Fruit fly (Drosophila melanogaster) whole organism, embryonic: ENCODE measurements around the gene CG15011.
A peak's percentile ranks its signal among the peaks of the same experiment; 100 is the strongest.

Source experiments
- Adf1 ChIP-seq: fragments of 200-800 bp; sonication (Bioruptor generic); IDR thresholded peaks from 2 replicates; pipeline ENCODE4 v1.3.6; 2022; ENCODE audit warnings: missing biosample characterization, missing genetic modification characterization
- CG11504 ChIP-seq: fragments of 200-800 bp; sonication (Bioruptor generic); optimal IDR thresholded peaks from 3 replicates; lab custom pipeline; 2019; ENCODE audit warnings: missing biosample characterization, mild to moderate bottlenecking, missing genetic modification characterization, moderate library complexity
- CG12744 ChIP-seq: fragments of 200-800 bp; sonication (Bioruptor generic); optimal IDR thresholded peaks from 2 replicates; lab custom pipeline; 2016; ENCODE audit warnings: missing biosample characterization, missing genetic modification characterization
- CG13123 ChIP-seq: fragments of 200-800 bp; sonication (Bioruptor generic); optimal IDR thresholded peaks from 2 replicates; lab custom pipeline; 2016; ENCODE audit warnings: missing biosample characterization, missing genetic modification characterization
- CG14050 ChIP-seq: fragments of 200-800 bp; sonication (Bioruptor generic); IDR thresholded peaks from 3 replicates; pipeline ENCODE4 v1.3.6; 2022; ENCODE audit warnings: missing biosample characterization, missing genetic modification characterization
- CG15479 ChIP-seq: fragments of 200-800 bp; sonication (Bioruptor generic); optimal IDR thresholded peaks from 3 replicates; lab custom pipeline; 2019; ENCODE audit warnings: missing biosample characterization, mild to moderate bottlenecking, missing genetic modification characterization, moderate library complexity
- CG1647 ChIP-seq: fragments of 200-800 bp; sonication (Bioruptor generic); optimal IDR thresholded peaks from 3 replicates; lab custom pipeline; 2016; ENCODE audit warnings: missing biosample characterization, missing genetic modification characterization
- CG16779 ChIP-seq: fragments of 200-800 bp; sonication (Bioruptor generic); IDR thresholded peaks from 2 replicates; pipeline ENCODE4 v1.3.6; 2022; ENCODE audit warnings: missing biosample characterization, missing genetic modification characterization
- CG17328 ChIP-seq: fragments of 200-800 bp; sonication (Bioruptor generic); IDR thresholded peaks from 2 replicates; pipeline ENCODE4 v1.3.6; 2022; ENCODE audit warnings: missing biosample characterization, missing genetic modification characterization
- CG17568 ChIP-seq: fragments of 200-800 bp; sonication (Bioruptor generic); optimal IDR thresholded peaks from 2 replicates; lab custom pipeline; 2018; ENCODE audit warnings: missing biosample characterization, mild to moderate bottlenecking, missing genetic modification characterization, moderate library complexity
- CG18599 ChIP-seq: fragments of 200-800 bp; sonication (Bioruptor generic); optimal IDR thresholded peaks from 3 replicates; lab custom pipeline; 2017; ENCODE audit warnings: missing biosample characterization, missing genetic modification characterization, mild to moderate bottlenecking, moderate library complexity, missing genetic modification reagents
- CG2202 ChIP-seq: fragments of 200-800 bp; sonication (Bioruptor generic); optimal IDR thresholded peaks from 2 replicates; lab custom pipeline; 2018; ENCODE audit warnings: missing biosample characterization, mild to moderate bottlenecking, missing genetic modification characterization
- CG3163 ChIP-seq: fragments of 200-800 bp; sonication (Bioruptor generic); optimal IDR thresholded peaks from 3 replicates; lab custom pipeline; 2016; ENCODE audit warnings: missing biosample characterization, missing genetic modification characterization
- CG33213 ChIP-seq: fragments of 200-800 bp; sonication (Bioruptor generic); optimal IDR thresholded peaks from 3 replicates; lab custom pipeline; 2016; ENCODE audit warnings: missing biosample characterization, missing genetic modification characterization
- CG5180 ChIP-seq: fragments of 200-800 bp; sonication (Bioruptor generic); optimal IDR thresholded peaks from 3 replicates; lab custom pipeline; 2017; ENCODE audit warnings: missing biosample characterization, missing genetic modification characterization, mild to moderate bottlenecking, moderate library complexity, missing genetic modification reagents
- CG5245 ChIP-seq: fragments of 200-800 bp; sonication (Bioruptor generic); optimal IDR thresholded peaks from 3 replicates; lab custom pipeline; 2016; ENCODE audit warnings: missing biosample characterization, missing genetic modification characterization
- CG6689 ChIP-seq: fragments of 200-800 bp; sonication (Bioruptor generic); IDR thresholded peaks from 2 replicates; pipeline ENCODE4 v1.3.6; 2022; ENCODE audit warnings: missing biosample characterization, missing genetic modification characterization
- CG6854 ChIP-seq: fragments of 200-800 bp; sonication (Bioruptor generic); optimal IDR thresholded peaks from 3 replicates; lab custom pipeline; 2017; ENCODE audit warnings: missing biosample characterization, mild to moderate bottlenecking, missing genetic modification characterization
- CG7786 ChIP-seq: fragments of 200-800 bp; sonication (Bioruptor generic); optimal IDR thresholded peaks from 2 replicates; lab custom pipeline; 2016; ENCODE audit warnings: missing biosample characterization, missing genetic modification characterization
- CG7987 ChIP-seq: fragments of 200-800 bp; sonication (Bioruptor generic); optimal IDR thresholded peaks from 2 replicates; lab custom pipeline; 2018; ENCODE audit warnings: missing biosample characterization, mild to moderate bottlenecking, missing genetic modification characterization, moderate library complexity
- CG8089 ChIP-seq: fragments of 200-800 bp; sonication (Bioruptor generic); optimal IDR thresholded peaks from 3 replicates; lab custom pipeline; 2016; ENCODE audit warnings: missing biosample characterization, missing genetic modification characterization
- CG8281 ChIP-seq: fragments of 200-800 bp; sonication (Bioruptor generic); optimal IDR thresholded peaks from 2 replicates; lab custom pipeline; 2018; ENCODE audit warnings: missing biosample characterization, mild to moderate bottlenecking, missing genetic modification characterization, moderate library complexity
- CG8290 ChIP-seq, 3 experiments: fragments of 200-800 bp; sonication (Bioruptor generic); optimal IDR thresholded peaks; 2 replicates each; lab custom pipeline; 2016 to 2019; ENCODE audit warnings: missing biosample characterization in 3 of 3, missing genetic modification characterization in 3 of 3, mild to moderate bottlenecking in 2 of 3, moderate library complexity in 1 of 3
- CG9215 ChIP-seq: fragments of 200-800 bp; sonication (Bioruptor generic); IDR thresholded peaks from 2 replicates; pipeline ENCODE4 v1.3.6; 2022; ENCODE audit warnings: missing biosample characterization, missing genetic modification characterization
- Dad ChIP-seq: fragments of 200-800 bp; sonication (Bioruptor generic); optimal IDR thresholded peaks from 3 replicates; lab custom pipeline; 2016; ENCODE audit warnings: missing biosample characterization, missing genetic modification characterization
- Fer3 ChIP-seq: fragments of 200-800 bp; sonication (Bioruptor generic); optimal IDR thresholded peaks from 2 replicates; lab custom pipeline; 2018; ENCODE audit warnings: missing biosample characterization, mild to moderate bottlenecking, missing genetic modification characterization, moderate library complexity
- H2.0 ChIP-seq: fragments of 200-800 bp; sonication (Bioruptor generic); IDR thresholded peaks from 2 replicates; pipeline ENCODE4 v1.3.6; 2022; ENCODE audit warnings: missing biosample characterization, missing genetic modification characterization
- HLH3B ChIP-seq: fragments of 200-800 bp; sonication (Bioruptor generic); IDR thresholded peaks from 2 replicates; pipeline ENCODE4 v1.3.6; 2022; ENCODE audit warnings: missing biosample characterization, missing genetic modification characterization
- Nf-YA ChIP-seq: fragments of 200-800 bp; sonication (Bioruptor generic); IDR thresholded peaks from 2 replicates; pipeline ENCODE4 v1.3.6; 2022; ENCODE audit warnings: missing biosample characterization, missing genetic modification characterization
- ab ChIP-seq: fragments of 200-800 bp; sonication (Bioruptor generic); optimal IDR thresholded peaks from 2 replicates; lab custom pipeline; 2016; ENCODE audit warnings: missing biosample characterization, missing genetic modification characterization
- ash1 ChIP-seq: fragments of 200-800 bp; sonication (Bioruptor generic); optimal IDR thresholded peaks from 2 replicates; lab custom pipeline; 2018; ENCODE audit warnings: missing biosample characterization, mild to moderate bottlenecking, missing genetic modification characterization
- bigmax ChIP-seq: fragments of 200-800 bp; sonication (Bioruptor generic); optimal IDR thresholded peaks from 2 replicates; lab custom pipeline; 2018; ENCODE audit warnings: missing biosample characterization, mild to moderate bottlenecking, missing genetic modification characterization
- chinmo ChIP-seq: fragments of 200-800 bp; sonication (Bioruptor generic); IDR thresholded peaks from 4 replicates; pipeline ENCODE4 v1.3.6; 2022; ENCODE audit warnings: missing biosample characterization, missing genetic modification characterization; ENCODE audit not compliant: partially characterized antibody
- chn ChIP-seq: fragments of 200-800 bp; sonication (Bioruptor generic); optimal IDR thresholded peaks from 2 replicates; lab custom pipeline; 2016; ENCODE audit warnings: missing biosample characterization, missing genetic modification characterization
- ci ChIP-seq: fragments of 200-800 bp; sonication (Bioruptor generic); IDR thresholded peaks from 3 replicates; pipeline ENCODE4 v1.3.6; 2022; ENCODE audit warnings: missing biosample characterization, missing genetic modification characterization
- dati ChIP-seq: fragments of 200-800 bp; sonication (Bioruptor generic); IDR thresholded peaks from 2 replicates; pipeline ENCODE4 v1.3.6; 2022; ENCODE audit warnings: missing biosample characterization, missing genetic modification characterization
- fd64A ChIP-seq: fragments of 200-800 bp; sonication (Bioruptor generic); optimal IDR thresholded peaks from 3 replicates; lab custom pipeline; 2018; ENCODE audit warnings: missing biosample characterization, mild to moderate bottlenecking, missing genetic modification characterization
- gem ChIP-seq: fragments of 200-800 bp; sonication (Bioruptor generic); optimal IDR thresholded peaks from 2 replicates; lab custom pipeline; 2019; ENCODE audit warnings: missing biosample characterization, mild to moderate bottlenecking, missing genetic modification characterization, moderate library complexity
- nom ChIP-seq: fragments of 200-800 bp; sonication (Bioruptor generic); optimal IDR thresholded peaks from 2 replicates; lab custom pipeline; 2017; ENCODE audit warnings: missing biosample characterization, missing genetic modification characterization, mild to moderate bottlenecking, moderate library complexity, missing genetic modification reagents
- odd ChIP-seq: fragments of 200-800 bp; sonication (Bioruptor generic); optimal IDR thresholded peaks from 2 replicates; lab custom pipeline; 2017; ENCODE audit warnings: missing biosample characterization, mild to moderate bottlenecking, missing genetic modification characterization
- prd ChIP-seq, 3 experiments: fragments of >200 bp in 2 of 3; fragments of 200-800 bp in 1 of 3; sonication (Bioruptor generic) in 1 of 3; optimal IDR thresholded peaks in 2 of 3; IDR thresholded peaks in 1 of 3; 2 replicates in 2 of 3; 3 replicates in 1 of 3; pipeline versions ENCODE4 v1.3.6 to Lab custom; 2017 to 2022; ENCODE audit warnings: missing biosample characterization in 1 of 3, missing genetic modification characterization in 1 of 3
- ro ChIP-seq: fragments of 200-800 bp; sonication (Bioruptor generic); IDR thresholded peaks from 2 replicates; pipeline ENCODE4 v1.3.6; 2022; ENCODE audit warnings: missing biosample characterization, missing genetic modification characterization
- sc ChIP-seq, 3 experiments: fragments of >200 bp in 2 of 3; fragments of 200-800 bp in 1 of 3; sonication (Bioruptor generic) in 1 of 3; optimal IDR thresholded peaks; 2 replicates in 2 of 3; 3 replicates in 1 of 3; lab custom pipeline; 2017; ENCODE audit warnings: mild to moderate bottlenecking in 1 of 3, missing biosample characterization in 1 of 3, missing genetic modification characterization in 1 of 3, missing genetic modification reagents in 1 of 3
- sim ChIP-seq: fragments of 200-800 bp; sonication (Bioruptor generic); IDR thresholded peaks from 2 replicates; pipeline ENCODE4 v1.3.6; 2022; ENCODE audit warnings: missing biosample characterization, missing genetic modification characterization
- tin ChIP-seq: fragments of 200-800 bp; sonication (Bioruptor generic); optimal IDR thresholded peaks from 3 replicates; lab custom pipeline; 2016; ENCODE audit warnings: missing biosample characterization, missing genetic modification characterization
- usp ChIP-seq: fragments of >200 bp; optimal IDR thresholded peaks from 2 replicates; lab custom pipeline; 2017; ENCODE audit warnings: missing biosample characterization, missing genetic modification characterization
- zen2 ChIP-seq: fragments of 200-800 bp; sonication (Bioruptor generic); IDR thresholded peaks from 3 replicates; pipeline ENCODE4 v1.3.6; 2022; ENCODE audit warnings: missing biosample characterization, missing genetic modification characterization; ENCODE audit not compliant: partially characterized antibody

The CG15011 gene

DNA sequence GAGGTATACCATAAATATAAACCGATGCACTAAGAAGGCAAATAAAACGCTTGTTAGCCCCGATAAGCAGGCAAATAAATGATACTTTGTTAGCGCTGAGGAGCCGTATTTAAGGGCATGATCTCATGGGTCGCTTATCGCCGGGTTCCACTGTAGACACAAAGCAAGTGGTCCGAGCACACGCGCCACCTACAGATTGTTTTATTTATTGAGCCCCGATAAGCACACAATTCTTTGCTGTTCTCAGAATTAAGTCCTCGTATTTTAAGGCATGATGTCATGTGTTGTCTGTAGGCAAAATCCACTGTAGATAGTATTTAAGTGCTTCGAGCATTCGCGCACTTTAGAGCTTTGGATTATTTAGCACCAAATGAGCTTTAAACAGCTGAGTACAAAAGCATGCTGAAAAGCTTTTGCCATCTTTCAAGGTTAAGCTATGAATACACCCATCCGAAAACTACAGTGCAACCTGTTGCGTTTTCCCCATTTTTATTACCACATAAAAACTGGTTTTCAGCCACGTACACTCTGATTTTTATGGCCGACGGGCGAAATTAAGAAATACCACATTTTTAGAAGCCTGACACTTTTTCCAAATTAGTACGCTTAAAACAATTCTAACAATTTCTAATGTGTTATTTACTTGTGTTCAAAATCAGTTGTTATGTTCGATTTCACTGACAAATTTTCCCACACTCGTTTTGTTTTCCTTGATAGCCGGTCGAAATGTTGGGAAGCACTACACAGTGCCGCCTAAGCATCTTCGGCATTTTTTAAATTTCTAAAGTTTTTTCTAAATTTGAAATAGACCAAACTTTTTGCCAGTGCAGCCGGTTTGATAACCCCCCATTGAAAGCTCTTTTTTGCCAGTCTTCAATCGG lies 19.3 kb downstream of the CG15011 start, which contains the start of gene Sqor (continued):
- TF ChIP-seq HLH3B (GFP tag; lab: Robert Waterston, UW) (peak; percentile 59), chn (GFP tag; lab: Kevin White, UChicago) (peak; percentile 81), Dad (GFP tag; lab: Kevin White, UChicago) (peak; percentile 77), CG13123 (GFP tag; lab: Kevin White, UChicago) (peak; percentile 29), Nf-YA (GFP tag; lab: Robert Waterston, UW) (peak; percentile 75), sim (GFP tag; lab: Robert Waterston, UW) (0 out of 2 replicates have a peak, but pooled peaks have one; percentile 26), usp (GFP tag; lab: Kevin White, UChicago) (no peak), CG9215 (GFP tag; lab: Robert Waterston, UW) (peak; percentile 65), CG2202 (tag; lab: Kevin White, UChicago) (peak; percentile 43), CG11504 (tag; lab: Kevin White, UChicago) (peak; percentile 85), CG7987 (GFP tag; lab: Kevin White, UChicago) (peak; percentile 76), nom (GFP tag; lab: Kevin White, UChicago) (peak; percentile 91), Adf1 (GFP tag; lab: Robert Waterston, UW) (peak; percentile 23), CG8089 (GFP tag; lab: Kevin White, UChicago) (peak; percentile 66), prd (optimal IDR thresholded peaks at IDR 0.05; lab: Kevin White, UChicago) (no peak), prd (GFP tag; IDR thresholded peaks at IDR 0.05; lab: Robert Waterston, UW) (peak; percentile 73), CG3163 (GFP tag; lab: Kevin White, UChicago) (peak; percentile 70), CG6689 (GFP tag; lab: Robert Waterston, UW) (peak; percentile 75), CG14050 (GFP tag; lab: Robert Waterston, UW) (peak; percentile 80), odd (GFP tag; lab: Kevin White, UChicago) (no peak), ci (GFP tag; lab: Robert Waterston, UW) (peak; percentile 80), ro (GFP tag; lab: Robert Waterston, UW) (peak; percentile 43; the same call in 1 of the 2 replicates), CG1647 (GFP tag; lab: Kevin White, UChicago) (peak; percentile 71), ab (GFP tag; lab: Kevin White, UChicago) (peak; percentile 50), CG5180 (peak; percentile 68), ash1 (peak; percentile 57), CG7786 (GFP tag; lab: Kevin White, UChicago) (peak; percentile 89), CG5245 (GFP tag; lab: Kevin White, UChicago) (peak; percentile 57), zen2 (no peak), CG8281 (tag; lab: Kevin White, UChicago) (peak; percentile 78), CG8290 (GFP tag; optimal IDR thresholded peaks at IDR 0.05; lab: Kevin White, UChicago) (peak; percentile 59), CG8290 (tag; optimal IDR thresholded peaks at IDR 0.05; lab: Kevin White, UChicago) (peak; percentile 34 to 97), gem (peak; percentile 92), CG15479 (GFP tag; lab: Kevin White, UChicago) (no peak), dati (GFP tag; lab: Robert Waterston, UW) (0 out of 2 replicates have a peak, but pooled peaks have one; percentile 1), sc (optimal IDR thresholded peaks at IDR 0.05; lab: Kevin White, UChicago) (no peak), sc (GFP tag; optimal IDR thresholded peaks at IDR 0.05; lab: Kevin White, UChicago) (no peak), CG17568 (peak; percentile 16), H2.0 (GFP tag; lab: Robert Waterston, UW) (peak; percentile 66; the same call in 1 of the 2 replicates), CG33213 (GFP tag; lab: Kevin White, UChicago) (peak; percentile 79), CG17328 (peak; percentile 63), Fer3 (tag; lab: Kevin White, UChicago) (peak; percentile 87), CG12744 (peak; percentile 65), bigmax (GFP tag; lab: Kevin White, UChicago) (no peak), tin (GFP tag; lab: Kevin White, UChicago) (peak; percentile 54), CG6854 (GFP tag; lab: Kevin White, UChicago) (peak; percentile 83), chinmo (GFP tag; lab: Robert Waterston, UW) (peak; percentile 61; the same call in 2 of the 4 replicates), CG18599 (GFP tag; lab: Kevin White, UChicago) (peak; percentile 88), CG16779 (GFP tag; lab: Robert Waterston, UW) (peak; percentile 71; the same call in 1 of the 2 replicates), fd64A (GFP tag; lab: Kevin White, UChicago) (no peak)
